Worm (Caenorhabditis elegans) whole organism, L2 larva: ENCODE data around the gene C45E5.1.

Experiments used
- nhr-237 ChIP-seq: fragments of 150-350 bp; optimal IDR thresholded peaks from 2 replicates; lab custom pipeline; 2014; ENCODE audit warnings: missing biosample characterization, missing genetic modification characterization
- ztf-11 ChIP-seq: sonication (generic microtip); optimal IDR thresholded peaks from 2 replicates; lab custom pipeline; 2017; ENCODE audit warnings: missing biosample characterization, missing genetic modification characterization

DNA sequence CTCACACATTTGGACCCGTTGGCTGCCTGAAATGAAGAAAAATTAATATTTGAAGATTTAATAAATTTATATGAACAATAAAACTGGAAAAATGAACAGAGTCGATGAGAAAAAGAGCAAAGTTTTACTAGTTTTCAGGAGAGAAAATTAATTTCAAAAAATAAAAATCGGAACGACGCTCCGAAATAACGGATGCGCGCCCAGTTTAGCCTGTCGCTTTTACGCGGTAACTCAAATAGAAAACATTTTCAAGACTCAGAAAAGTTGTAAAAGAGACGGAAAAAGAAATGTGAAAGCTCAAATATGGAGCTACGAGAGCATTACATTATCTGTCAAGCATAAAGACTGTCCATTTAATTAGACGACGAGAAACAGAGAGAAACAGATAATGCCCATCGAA is 40.8 kb upstream of the C45E5.1 start, which contains the start of the genes C55C3.73 and perm-5:
- TF ChIP-seq ztf-11 (no peak), nhr-237 (no peak)
